Worm (Caenorhabditis elegans): ENCODE data around the gene fip-4.
A peak's percentile ranks its signal among the peaks of the same experiment; 100 is the strongest.

The fip-4 gene

DNA sequence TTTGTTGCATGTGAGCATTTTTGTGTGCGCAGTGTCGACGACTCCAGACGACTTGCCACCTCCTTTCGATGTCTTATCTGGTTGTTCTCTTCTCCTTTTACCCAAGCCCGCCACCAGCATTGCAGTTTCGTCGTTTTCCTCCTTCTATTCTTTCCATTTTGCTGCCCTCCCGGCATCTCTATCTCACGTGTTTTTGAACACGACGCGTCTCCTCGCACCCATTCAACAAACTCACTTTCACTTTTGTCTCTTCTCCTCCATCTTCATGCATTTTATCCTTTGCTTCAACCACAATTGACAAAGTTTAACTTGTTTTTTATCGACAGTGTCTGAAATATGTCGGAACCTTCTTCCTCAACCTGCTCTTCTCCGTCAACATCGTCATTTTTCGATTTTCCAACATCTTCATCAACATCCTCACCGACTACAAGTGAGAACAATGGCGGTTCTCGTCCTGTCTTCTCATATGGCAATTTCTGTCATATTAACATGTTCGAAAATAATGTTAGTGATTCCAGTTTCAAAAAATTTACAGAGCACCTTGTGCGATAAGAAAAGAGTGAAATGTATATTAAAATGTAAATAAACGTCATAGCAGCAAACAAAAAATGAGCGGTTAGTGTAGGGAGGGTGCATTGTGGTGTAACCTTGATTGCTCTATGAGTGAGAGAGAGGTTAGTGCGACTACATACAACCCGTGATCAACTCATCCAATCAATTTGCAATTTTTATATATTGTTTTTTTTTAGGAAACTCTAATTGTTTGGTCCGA is at the start of gene fip-4:
TSS of gene fip-4 (minus strand) at position 636 of the 772 bp plus-strand sequence.
- TF ChIP-seq daf-12 (tag; optimal IDR thresholded peaks at IDR 0.05) (no peak), fkh-2 (tag; optimal IDR thresholded peaks at IDR 0.05) (no peak), jun-1 (tag; optimal IDR thresholded peaks at IDR 0.05) (peak; percentile 27), nhr-23 (tag; optimal IDR thresholded peaks at IDR 0.05) (peak; percentile 60), sea-2 (GFP tag; optimal IDR thresholded peaks at IDR 0.05) (no peak), lin-15B (tag; optimal IDR thresholded peaks at IDR 0.05) (no peak), nhr-12 (tag; optimal IDR thresholded peaks at IDR 0.05) (no peak), fos-1 (tag; optimal IDR thresholded peaks at IDR 0.05) (no peak), ztf-4 (tag; optimal IDR thresholded peaks at IDR 0.05) (no peak), nhr-25 (tag; optimal IDR thresholded peaks at IDR 0.05) (peak; percentile 91), skn-1 (tag; optimal IDR thresholded peaks at IDR 0.05) (no peak), nhr-43 (tag; optimal IDR thresholded peaks at IDR 0.05; ENCODE audit: poor library complexity, severe bottlenecking) (no peak), aly-2 (tag; optimal IDR thresholded peaks at IDR 0.05) (no peak), mml-1 (tag; optimal IDR thresholded peaks at IDR 0.05) (peak; percentile 38), fkh-10 (GFP tag; optimal IDR thresholded peaks at IDR 0.05) (no peak), ceh-16 (tag; optimal IDR thresholded peaks at IDR 0.05) (no peak), elt-3 (tag; optimal IDR thresholded peaks at IDR 0.05) (no peak), R02D3.7 (tag; optimal IDR thresholded peaks at IDR 0.05) (no peak), nhr-28 (tag; optimal IDR thresholded peaks at IDR 0.05) (no peak), mdl-1 (tag; optimal IDR thresholded peaks at IDR 0.05) (no peak), elt-2 (tag; optimal IDR thresholded peaks at IDR 0.05) (peak; percentile 73), ceh-82 (tag; optimal IDR thresholded peaks at IDR 0.05) (no peak), ZK546.5 (tag; optimal IDR thresholded peaks at IDR 0.05) (no peak), nhr-77 (tag; optimal IDR thresholded peaks at IDR 0.05) (no peak), nhr-67 (tag; optimal IDR thresholded peaks at IDR 0.05) (no peak), egl-27 (tag; optimal IDR thresholded peaks at IDR 0.05) (no peak), snpc-4 (tag; optimal IDR thresholded peaks at IDR 0.05) (peak; percentile 18), unc-39 (tag; optimal IDR thresholded peaks at IDR 0.05) (no peak), hmg-11 (tag; optimal IDR thresholded peaks at IDR 0.05) (no peak), tbx-2 (tag; optimal IDR thresholded peaks at IDR 0.05) (no peak), nfya-1 (tag; optimal IDR thresholded peaks at IDR 0.05; ENCODE audit: insufficient read depth) (peak; percentile 12), egl-5 (tag; optimal IDR thresholded peaks at IDR 0.05) (peak; percentile 45), pqm-1 (tag; optimal IDR thresholded peaks at IDR 0.05) (peak; percentile 76), eor-1 (tag; optimal IDR thresholded peaks at IDR 0.05) (no peak), ama-1 (optimal IDR thresholded peaks at IDR 0.05) (no peak), ceh-28 (tag; optimal IDR thresholded peaks at IDR 0.05) (no peak), unc-62 (GFP tag; optimal IDR thresholded peaks at IDR 0.05) (no peak), elt-1 (tag; optimal IDR thresholded peaks at IDR 0.05) (no peak), ztf-11 (tag; optimal IDR thresholded peaks at IDR 0.05) (no peak), lsy-12 (tag; optimal IDR thresholded peaks at IDR 0.05) (peak; percentile 9), pha-4 (tag; optimal IDR thresholded peaks at IDR 0.05) (peak; percentile 99), ceh-9 (tag; optimal IDR thresholded peaks at IDR 0.05) (no peak), nhr-11 (tag; optimal IDR thresholded peaks at IDR 0.05) (no peak), lin-39 (tag; optimal IDR thresholded peaks at IDR 0.05) (no peak), zag-1 (tag; optimal IDR thresholded peaks at IDR 0.05) (no peak), nhr-76 (tag; optimal IDR thresholded peaks at IDR 0.05) (no peak), nhr-237 (tag; optimal IDR thresholded peaks at IDR 0.05) (no peak)

Measured in whole organism, L3 larva.